Worm (Caenorhabditis elegans) whole organism, L1 larva: ENCODE measurements around the gene F55A4.3.

Source experiments
- C04F5.9 ChIP-seq: sonication (generic microtip); optimal IDR thresholded peaks from 2 replicates; lab custom pipeline; 2016; ENCODE audit warnings: missing genetic modification characterization, missing compliant biosample characterization
- C34B4.2 ChIP-seq: sonication (generic microtip); optimal IDR thresholded peaks from 2 replicates; lab custom pipeline; 2017; ENCODE audit warnings: mild to moderate bottlenecking, missing genetic modification characterization, missing compliant biosample characterization
- F16B12.6 ChIP-seq: fragments of 150-350 bp; optimal IDR thresholded peaks from 2 replicates; lab custom pipeline; 2014; ENCODE audit warnings: missing biosample characterization, missing genetic modification characterization
- Y116A8C.19 ChIP-seq: sonication (generic microtip); optimal IDR thresholded peaks from 2 replicates; lab custom pipeline; 2016; ENCODE audit warnings: missing compliant biosample characterization, missing genetic modification characterization, borderline replicate concordance
- alr-1 ChIP-seq: fragments of 200-800 bp; sonication (Bioruptor generic); optimal IDR thresholded peaks from 2 replicates; lab custom pipeline; 2018; ENCODE audit warnings: borderline replicate concordance, mild to moderate bottlenecking, missing genetic modification characterization, missing compliant biosample characterization
- ama-1 ChIP-seq: fragments of 150-350 bp; optimal IDR thresholded peaks from 2 replicates; lab custom pipeline; 2014
- blmp-1 ChIP-seq: fragments of 150-350 bp; optimal IDR thresholded peaks from 2 replicates; lab custom pipeline; 2014; ENCODE audit warnings: missing biosample characterization, missing genetic modification characterization
- ceh-82 ChIP-seq, 3 experiments: fragments of 150-350 bp in 1 of 3; sonication (generic microtip) in 2 of 3; optimal IDR thresholded peaks; 2 replicates each; lab custom pipeline; 2014 to 2017; ENCODE audit warnings: missing biosample characterization in 3 of 3, missing genetic modification characterization in 3 of 3
- ceh-88 ChIP-seq: fragments of 200-800 bp; sonication (Bioruptor generic); IDR thresholded peaks from 2 replicates; pipeline ENCODE4 v1.3.6; 2022; ENCODE audit warnings: missing genetic modification characterization, missing compliant biosample characterization
- ces-1 ChIP-seq: fragments of 150-350 bp; optimal IDR thresholded peaks from 2 replicates; lab custom pipeline; 2014; ENCODE audit warnings: missing biosample characterization, missing genetic modification reagents, missing genetic modification characterization
- efl-1 ChIP-seq, 4 experiments: fragments of 150-350 bp; optimal IDR thresholded peaks in 3 of 4; peaks in 1 of 4; 1 replicate in 1 of 4; 2 replicates in 3 of 4; lab custom pipeline; 2014; ENCODE audit warnings: missing biosample characterization in 2 of 4, missing genetic modification characterization in 2 of 4, missing genetic modification reagents in 2 of 4
- egl-13 ChIP-seq: sonication (generic microtip); optimal IDR thresholded peaks from 2 replicates; lab custom pipeline; 2016; ENCODE audit warnings: missing genotype, missing genetic modification reagents, missing genetic modification characterization, missing compliant biosample characterization
- elt-2 ChIP-seq: sonication (generic microtip); optimal IDR thresholded peaks from 2 replicates; lab custom pipeline; 2016; ENCODE audit warnings: missing genetic modification characterization, mild to moderate bottlenecking, inconsistent platforms, missing compliant biosample characterization, missing genetic modification reagents
- ets-5 ChIP-seq: fragments of 200-800 bp; sonication (Bioruptor generic); IDR thresholded peaks from 2 replicates; pipeline ENCODE4 v1.3.6; 2022; ENCODE audit warnings: missing genetic modification characterization, missing compliant biosample characterization
- fkh-10 ChIP-seq: sonication (generic microtip); optimal IDR thresholded peaks from 2 replicates; lab custom pipeline; 2017; ENCODE audit warnings: missing biosample characterization, missing genetic modification reagents, missing genetic modification characterization
- fkh-4 ChIP-seq: sonication (generic microtip); optimal IDR thresholded peaks from 2 replicates; lab custom pipeline; 2016; ENCODE audit warnings: missing compliant biosample characterization, missing genetic modification characterization, borderline replicate concordance
- hlh-17 ChIP-seq: fragments of 200-800 bp; sonication (Bioruptor generic); optimal IDR thresholded peaks from 2 replicates; lab custom pipeline; 2018; ENCODE audit warnings: missing genetic modification characterization, mild to moderate bottlenecking, missing compliant biosample characterization, moderate library complexity, borderline replicate concordance
- lin-13 ChIP-seq: fragments of 150-350 bp; optimal IDR thresholded peaks from 2 replicates; lab custom pipeline; 2014; ENCODE audit warnings: missing biosample characterization, missing genetic modification reagents, missing genetic modification characterization
- lin-15B ChIP-seq: fragments of 150-350 bp; sonication (generic microtip); optimal IDR thresholded peaks from 3 replicates; lab custom pipeline; 2014; ENCODE audit warnings: missing biosample characterization, missing genetic modification characterization
- lin-35 ChIP-seq, 2 experiments: fragments of 150-350 bp; optimal IDR thresholded peaks; 2 replicates each; lab custom pipeline; 2014; ENCODE audit warnings: missing biosample characterization in 2 of 2, missing genetic modification characterization in 2 of 2, missing genetic modification reagents in 2 of 2
- lin-39 ChIP-seq: fragments of 150-350 bp; optimal IDR thresholded peaks from 2 replicates; lab custom pipeline; 2014; ENCODE audit warnings: missing biosample characterization, missing genetic modification reagents, missing genetic modification characterization
- mef-2 ChIP-seq: fragments of 150-350 bp; optimal IDR thresholded peaks from 2 replicates; lab custom pipeline; 2014; ENCODE audit warnings: missing biosample characterization, missing genetic modification characterization
- nhr-19 ChIP-seq: fragments of 200-800 bp; sonication (Bioruptor generic); conservative IDR thresholded peaks from 2 replicates; pipeline ENCODE4 v1.3.6; 2022; ENCODE audit warnings: missing genetic modification characterization, missing compliant biosample characterization
- nhr-20 ChIP-seq: sonication (generic microtip); optimal IDR thresholded peaks from 2 replicates; lab custom pipeline; 2016; ENCODE audit warnings: mild to moderate bottlenecking, missing genetic modification characterization, missing compliant biosample characterization
- nhr-237 ChIP-seq: fragments of 150-350 bp; optimal IDR thresholded peaks from 2 replicates; lab custom pipeline; 2014; ENCODE audit warnings: missing biosample characterization, missing genetic modification characterization
- nhr-28 ChIP-seq: fragments of 150-350 bp; optimal IDR thresholded peaks from 2 replicates; lab custom pipeline; 2014; ENCODE audit warnings: missing biosample characterization, missing genetic modification characterization
- nhr-47 ChIP-seq: sonication (generic microtip); optimal IDR thresholded peaks from 2 replicates; lab custom pipeline; 2016; ENCODE audit warnings: mild to moderate bottlenecking, missing genetic modification characterization, moderate library complexity, missing compliant biosample characterization
- nhr-71 ChIP-seq: sonication (generic microtip); optimal IDR thresholded peaks from 2 replicates; lab custom pipeline; 2016; ENCODE audit warnings: mild to moderate bottlenecking, missing genetic modification characterization, moderate library complexity, missing compliant biosample characterization
- nhr-77 ChIP-seq: fragments of 150-350 bp; optimal IDR thresholded peaks from 2 replicates; lab custom pipeline; 2014; ENCODE audit warnings: missing biosample characterization, missing genetic modification characterization
- nhr-84 ChIP-seq: sonication (generic microtip); optimal IDR thresholded peaks from 2 replicates; lab custom pipeline; 2017; ENCODE audit warnings: missing biosample characterization, missing genetic modification characterization
- nhr-85 ChIP-seq: sonication (generic microtip); peaks from one replicate; lab custom pipeline; 2016; ENCODE audit warnings: missing genetic modification characterization, inconsistent platforms, missing compliant biosample characterization
- pax-3 ChIP-seq: fragments of 200-800 bp; sonication (Bioruptor generic); optimal IDR thresholded peaks from 2 replicates; lab custom pipeline; 2018; ENCODE audit warnings: mild to moderate bottlenecking, missing genetic modification characterization, moderate library complexity, missing compliant biosample characterization
- pqm-1 ChIP-seq: sonication (generic microtip); optimal IDR thresholded peaks from 3 replicates; lab custom pipeline; 2017; ENCODE audit warnings: missing biosample characterization, missing genetic modification characterization
- rnt-1 ChIP-seq: sonication (generic microtip); optimal IDR thresholded peaks from 2 replicates; lab custom pipeline; 2016; ENCODE audit warnings: mild to moderate bottlenecking, missing genetic modification characterization, moderate library complexity, missing compliant biosample characterization
- skn-1 ChIP-seq: fragments of 150-350 bp; optimal IDR thresholded peaks from 2 replicates; lab custom pipeline; 2014; ENCODE audit warnings: missing biosample characterization, missing genetic modification characterization
- snpc-4 ChIP-seq: fragments of 150-350 bp; optimal IDR thresholded peaks from 2 replicates; lab custom pipeline; 2014; ENCODE audit warnings: missing biosample characterization, missing genetic modification characterization
- sptf-1 ChIP-seq: fragments of 150-350 bp; optimal IDR thresholded peaks from 2 replicates; lab custom pipeline; 2014; ENCODE audit warnings: missing biosample characterization, missing genetic modification characterization
- sup-37 ChIP-seq: fragments of 200-800 bp; sonication (Bioruptor generic); optimal IDR thresholded peaks from 2 replicates; lab custom pipeline; 2018; ENCODE audit warnings: mild to moderate bottlenecking, missing genetic modification characterization, missing compliant biosample characterization
- tbx-2 ChIP-seq: sonication (generic microtip); optimal IDR thresholded peaks from 2 replicates; lab custom pipeline; 2016; ENCODE audit warnings: missing genetic modification characterization, missing compliant biosample characterization
- unc-30 ChIP-seq: sonication (generic microtip); optimal IDR thresholded peaks from 2 replicates; lab custom pipeline; 2017; ENCODE audit warnings: missing biosample characterization, missing genetic modification characterization
- unc-62 ChIP-seq: fragments of 150-350 bp; optimal IDR thresholded peaks from 2 replicates; lab custom pipeline; 2014; ENCODE audit warnings: missing biosample characterization, missing genetic modification reagents, missing genetic modification characterization
- unc-86 ChIP-seq: sonication (generic microtip); optimal IDR thresholded peaks from 2 replicates; lab custom pipeline; 2016; ENCODE audit warnings: missing genetic modification characterization, missing compliant biosample characterization
- unc-98 ChIP-seq: fragments of 200-800 bp; sonication (Bioruptor generic); IDR thresholded peaks from 2 replicates; pipeline ENCODE4 v1.3.6; 2022; ENCODE audit warnings: missing genetic modification characterization, missing compliant biosample characterization
- vab-15 ChIP-seq: sonication (generic microtip); optimal IDR thresholded peaks from 2 replicates; lab custom pipeline; 2017; ENCODE audit warnings: missing genotype, mild to moderate bottlenecking, missing genetic modification characterization, missing compliant biosample characterization
- xbp-1 ChIP-seq: sonication (generic microtip); optimal IDR thresholded peaks from 2 replicates; lab custom pipeline; 2016; ENCODE audit warnings: missing genetic modification characterization, missing compliant biosample characterization
- ztf-4 ChIP-seq: fragments of 150-350 bp; optimal IDR thresholded peaks from 2 replicates; lab custom pipeline; 2014; ENCODE audit warnings: missing biosample characterization, missing genetic modification characterization

F55A4.3 gene

ce11 chrX:1025010-1025409, at the start of gene F55A4.3:
Gene F55A4.3 (minus strand): TSS chrX:1025110.
- TF ChIP-seq nhr-84 (tag; lab: Kevin White, UChicago) (no peak), ceh-82 (tag; optimal IDR thresholded peaks at IDR 0.05; lab: Kevin White, UChicago) (no peak), skn-1 (no peak), xbp-1 (tag; lab: Kevin White, UChicago) (no peak), lin-15B (tag; lab: Kevin White, UChicago) (no peak), ztf-4 (tag; lab: Kevin White, UChicago) (no peak), sup-37 (GFP tag; lab: Kevin White, UChicago) (no peak), elt-2 (tag; lab: Kevin White, UChicago) (no peak), sptf-1 (no peak)

- TF ChIP-seq blmp-1 (tag; lab: Kevin White, UChicago) = no peak
- TF ChIP-seq nhr-28 (tag; lab: Kevin White, UChicago) = no peak
- TF ChIP-seq nhr-84 (tag; lab: Kevin White, UChicago) = no peak
- no peak for TF ChIP-seq C04F5.9 (tag; lab: Kevin White, UChicago)
- TF ChIP-seq nhr-20 (tag; lab: Kevin White, UChicago) = no peak
- TF ChIP-seq mef-2 (tag; lab: Kevin White, UChicago) = no peak
Measured at ce11 chrX:1072152-1072551, 47.2 kb upstream of the F55A4.3 start, which contains the start of gene lim-6. Gene lim-6 (plus strand): TSS chrX:1072452.

- TF ChIP-seq ceh-88 (GFP tag; lab: Robert Waterston, UW) (no peak), ama-1 (no peak), fkh-10 (no peak), unc-98 (GFP tag; lab: Robert Waterston, UW) (no peak), nhr-19 (GFP tag; lab: Robert Waterston, UW) (no peak), nhr-85 (tag; lab: Kevin White, UChicago) (no peak), rnt-1 (tag; lab: Kevin White, UChicago) (no peak), C34B4.2 (tag; lab: Kevin White, UChicago) (no peak), Y116A8C.19 (tag; lab: Kevin White, UChicago) (no peak), elt-2 (tag; lab: Kevin White, UChicago) (no peak), ces-1 (GFP tag; lab: Kevin White, UChicago) (no peak), lin-39 (tag; lab: Kevin White, UChicago) (no peak), lin-35 (GFP tag; optimal IDR thresholded peaks at IDR 0.05; lab: Kevin White, UChicago) (no peak), tbx-2 (tag; lab: Kevin White, UChicago) (no peak), unc-30 (tag; lab: Kevin White, UChicago) (no peak), ceh-82 (tag; optimal IDR thresholded peaks at IDR 0.05; lab: Kevin White, UChicago) (no peak), egl-13 (no peak), unc-86 (tag; lab: Kevin White, UChicago) (no peak), pax-3 (no peak), nhr-71 (tag; lab: Kevin White, UChicago) (no peak)
- TF ChIP-seq, all 84 proteins: peak for 0
Measured at ce11 chrX:1068986-1069385, 44.1 kb upstream of the F55A4.3 start, which contains the start of gene mksr-1. Gene mksr-1 (minus strand): TSS chrX:1069129.

DNA sequence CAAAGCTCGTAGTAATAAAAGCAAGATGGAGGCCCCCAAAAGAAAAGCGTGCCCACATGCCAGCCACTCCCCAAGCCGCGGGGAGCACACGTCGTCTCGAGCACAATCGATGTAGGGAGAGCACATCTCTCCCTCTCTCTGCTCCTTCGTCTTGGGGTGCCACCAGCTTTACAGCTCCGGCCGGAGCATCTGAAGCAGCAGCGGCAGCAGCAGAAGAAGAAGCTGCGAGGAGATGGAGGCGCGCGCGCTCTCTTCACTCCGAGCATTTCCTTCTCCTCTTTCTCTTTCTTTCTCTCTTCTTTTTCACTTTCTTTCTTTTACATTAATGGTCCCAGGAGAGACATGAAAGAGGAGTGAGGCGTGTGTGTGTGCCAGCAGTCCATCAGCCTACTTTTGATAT, 39.2 kb upstream of the F55A4.3 start:
- TF ChIP-seq nhr-85 (tag; lab: Kevin White, UChicago) (no peak), tbx-2 (tag; lab: Kevin White, UChicago) (peak; percentile 68), C34B4.2 (tag; lab: Kevin White, UChicago) (no peak), pqm-1 (tag; lab: Kevin White, UChicago) (no peak), hlh-17 (GFP tag; lab: Kevin White, UChicago) (no peak), nhr-237 (no peak), snpc-4 (tag; lab: Kevin White, UChicago) (no peak), lin-15B (tag; lab: Kevin White, UChicago) (no peak), fkh-4 (no peak), unc-62 (no peak), nhr-77 (tag; lab: Kevin White, UChicago) (no peak), lin-35 (GFP tag; optimal IDR thresholded peaks at IDR 0.05; lab: Kevin White, UChicago) (peak in 1 of 2 experiments; percentile 35), alr-1 (tag; lab: Kevin White, UChicago) (no peak), lin-13 (no peak), ets-5 (GFP tag; lab: Robert Waterston, UW) (no peak), pax-3 (no peak), nhr-47 (peak; percentile 70), vab-15 (no peak), efl-1 (optimal IDR thresholded peaks at IDR 0.05; lab: Kevin White, UChicago) (peak in 1 of 2 experiments; percentile 20), efl-1 (GFP tag; optimal IDR thresholded peaks at IDR 0.05 in 1 of 2; lab: Kevin White, UChicago) (peak in 1 of 2 experiments; percentile 92), Y116A8C.19 (tag; lab: Kevin White, UChicago) (no peak), F16B12.6 (no peak), sup-37 (GFP tag; lab: Kevin White, UChicago) (no peak), ztf-4 (tag; lab: Kevin White, UChicago) (peak; percentile 22), lin-39 (tag; lab: Kevin White, UChicago) (no peak)
